Fruit fly (Drosophila melanogaster) whole organism, embryonic: ENCODE data around the gene CG9393.

Experiments
- Bdp1 ChIP-seq: fragments of 200-800 bp; sonication (Bioruptor generic); optimal IDR thresholded peaks from 3 replicates; lab custom pipeline; 2016; ENCODE audit warnings: missing biosample characterization, missing genetic modification characterization
- CG1024 ChIP-seq: fragments of 200-800 bp; sonication (Bioruptor generic); IDR thresholded peaks from 2 replicates; pipeline ENCODE4 v1.3.6; 2022; ENCODE audit warnings: missing biosample characterization, missing genetic modification characterization
- CG10654 ChIP-seq: fragments of 200-800 bp; sonication (Bioruptor generic); optimal IDR thresholded peaks from 2 replicates; lab custom pipeline; 2016; ENCODE audit warnings: missing biosample characterization, missing genetic modification characterization
- CG11695 ChIP-seq: fragments of 200-800 bp; sonication (Bioruptor generic); IDR thresholded peaks from 3 replicates; pipeline ENCODE4 v1.3.6; 2022; ENCODE audit warnings: missing biosample characterization, missing genetic modification characterization
- CG12071 ChIP-seq: fragments of 200-800 bp; sonication (Bioruptor generic); optimal IDR thresholded peaks from 3 replicates; lab custom pipeline; 2018; ENCODE audit warnings: missing biosample characterization, mild to moderate bottlenecking, missing genetic modification characterization
- CG13624 ChIP-seq: fragments of 200-800 bp; sonication (Bioruptor generic); optimal IDR thresholded peaks from 2 replicates; lab custom pipeline; 2016; ENCODE audit warnings: missing biosample characterization, missing genetic modification characterization
- CG15514 ChIP-seq: fragments of 200-800 bp; sonication (Bioruptor generic); optimal IDR thresholded peaks from 3 replicates; lab custom pipeline; 2017; ENCODE audit warnings: missing biosample characterization, missing genetic modification characterization, mild to moderate bottlenecking, moderate library complexity, missing genetic modification reagents
- CG18599 ChIP-seq: fragments of 200-800 bp; sonication (Bioruptor generic); optimal IDR thresholded peaks from 3 replicates; lab custom pipeline; 2017; ENCODE audit warnings: missing biosample characterization, missing genetic modification characterization, mild to moderate bottlenecking, moderate library complexity, missing genetic modification reagents
- CG2120 ChIP-seq: fragments of 200-800 bp; sonication (Bioruptor generic); optimal IDR thresholded peaks from 3 replicates; lab custom pipeline; 2016; ENCODE audit warnings: missing biosample characterization, missing genetic modification characterization
- CG3065 ChIP-seq: fragments of 200-800 bp; sonication (Bioruptor generic); optimal IDR thresholded peaks from 2 replicates; lab custom pipeline; 2016; ENCODE audit warnings: missing biosample characterization, missing genetic modification characterization
- CG32767 ChIP-seq: fragments of 200-800 bp; sonication (Bioruptor generic); IDR thresholded peaks from 2 replicates; pipeline ENCODE4 v1.3.6; 2022; ENCODE audit warnings: missing biosample characterization, missing genetic modification characterization
- CG43689 ChIP-seq: fragments of 200-800 bp; sonication (Bioruptor generic); IDR thresholded peaks from 2 replicates; pipeline ENCODE4 v1.3.6; 2022; ENCODE audit warnings: missing biosample characterization, missing genetic modification characterization
- CG4820 ChIP-seq: fragments of 200-800 bp; sonication (Bioruptor generic); optimal IDR thresholded peaks from 3 replicates; lab custom pipeline; 2016; ENCODE audit warnings: missing biosample characterization, missing genetic modification characterization
- CG5180 ChIP-seq: fragments of 200-800 bp; sonication (Bioruptor generic); optimal IDR thresholded peaks from 3 replicates; lab custom pipeline; 2017; ENCODE audit warnings: missing biosample characterization, missing genetic modification characterization, mild to moderate bottlenecking, moderate library complexity, missing genetic modification reagents
- CG7271 ChIP-seq: fragments of 200-800 bp; sonication (Bioruptor generic); optimal IDR thresholded peaks from 2 replicates; lab custom pipeline; 2018; ENCODE audit warnings: missing biosample characterization, mild to moderate bottlenecking, missing genetic modification characterization, moderate library complexity
- CG8924 ChIP-seq: fragments of 200-800 bp; optimal IDR thresholded peaks from 3 replicates; lab custom pipeline; 2019; ENCODE audit warnings: missing biosample characterization, mild to moderate bottlenecking, missing genetic modification characterization, moderate library complexity
- CG9932 ChIP-seq: fragments of 200-800 bp; sonication (Bioruptor generic); IDR thresholded peaks from 2 replicates; pipeline ENCODE4 v1.3.6; 2022; ENCODE audit warnings: missing biosample characterization, missing genetic modification characterization
- Ets65A ChIP-seq: fragments of 200-800 bp; sonication (Bioruptor generic); peaks from one replicate; lab custom pipeline; 2016; ENCODE audit warnings: missing biosample characterization, missing genetic modification characterization
- HLHmδ ChIP-seq: fragments of 200-800 bp; sonication (Bioruptor generic); optimal IDR thresholded peaks from 2 replicates; lab custom pipeline; 2018; ENCODE audit warnings: missing biosample characterization, mild to moderate bottlenecking, missing genetic modification characterization, moderate library complexity
- Kr ChIP-seq: fragments of 200-800 bp; sonication (Bioruptor generic); optimal IDR thresholded peaks from 2 replicates; lab custom pipeline; 2017; ENCODE audit warnings: missing biosample characterization, mild to moderate bottlenecking, missing genetic modification characterization
- Lpt ChIP-seq: fragments of >200 bp; optimal IDR thresholded peaks from 2 replicates; lab custom pipeline; 2018; ENCODE audit warnings: missing biosample characterization, missing genetic modification characterization
- Nf-YC ChIP-seq: fragments of 200-800 bp; optimal IDR thresholded peaks from 3 replicates; lab custom pipeline; 2019; ENCODE audit warnings: missing biosample characterization, mild to moderate bottlenecking, missing genetic modification characterization, moderate library complexity
- Sin3A ChIP-seq: fragments of >200 bp; optimal IDR thresholded peaks from 2 replicates; lab custom pipeline; 2018
- ab ChIP-seq: fragments of 200-800 bp; sonication (Bioruptor generic); optimal IDR thresholded peaks from 2 replicates; lab custom pipeline; 2016; ENCODE audit warnings: missing biosample characterization, missing genetic modification characterization
- ac ChIP-seq: fragments of 200-800 bp; sonication (Bioruptor generic); optimal IDR thresholded peaks from 3 replicates; lab custom pipeline; 2017; ENCODE audit warnings: missing biosample characterization, mild to moderate bottlenecking, missing genetic modification characterization
- br ChIP-seq: fragments of >200 bp; optimal IDR thresholded peaks from 2 replicates; lab custom pipeline; 2017
- da ChIP-seq: fragments of 200-800 bp; sonication (Bioruptor generic); optimal IDR thresholded peaks from 2 replicates; lab custom pipeline; 2016; ENCODE audit warnings: missing biosample characterization, missing genetic modification characterization
- dimm ChIP-seq: fragments of 200-800 bp; sonication (Bioruptor generic); IDR thresholded peaks from 2 replicates; pipeline ENCODE4 v1.3.6; 2022; ENCODE audit warnings: missing biosample characterization, missing genetic modification characterization
- dysf ChIP-seq: fragments of 200-800 bp; sonication (Bioruptor generic); IDR thresholded peaks from 3 replicates; pipeline ENCODE4 v1.3.6; 2022; ENCODE audit warnings: missing biosample characterization, missing genetic modification characterization
- fd64A ChIP-seq: fragments of 200-800 bp; sonication (Bioruptor generic); optimal IDR thresholded peaks from 3 replicates; lab custom pipeline; 2018; ENCODE audit warnings: missing biosample characterization, mild to moderate bottlenecking, missing genetic modification characterization
- gcm2 ChIP-seq: fragments of 200-800 bp; sonication (Bioruptor generic); optimal IDR thresholded peaks from 2 replicates; lab custom pipeline; 2016; ENCODE audit warnings: missing biosample characterization, missing genetic modification characterization
- gfzf ChIP-seq: fragments of 200-800 bp; sonication (Bioruptor generic); optimal IDR thresholded peaks from 2 replicates; lab custom pipeline; 2016; ENCODE audit warnings: missing biosample characterization, mild to moderate bottlenecking, missing genetic modification characterization, moderate library complexity
- grau ChIP-seq: fragments of 200-800 bp; optimal IDR thresholded peaks from 3 replicates; lab custom pipeline; 2019; ENCODE audit warnings: missing biosample characterization, mild to moderate bottlenecking, missing genetic modification characterization, moderate library complexity
- gt ChIP-seq: fragments of 200-800 bp; sonication (Bioruptor generic); IDR thresholded peaks from 2 replicates; pipeline ENCODE4 v1.3.6; 2022; ENCODE audit warnings: missing biosample characterization, missing genetic modification characterization
- h ChIP-seq: fragments of >200 bp; optimal IDR thresholded peaks from 2 replicates; lab custom pipeline; 2017
- hkb ChIP-seq, 2 experiments: fragments of 200-800 bp in 1 of 2; fragments of >200 bp in 1 of 2; sonication (Bioruptor generic) in 1 of 2; IDR thresholded peaks in 1 of 2; optimal IDR thresholded peaks in 1 of 2; 2 replicates each; pipeline versions ENCODE4 v1.3.6 to Lab custom; 2017 to 2022; ENCODE audit warnings: missing biosample characterization in 1 of 2, missing genetic modification characterization in 1 of 2
- mirr ChIP-seq: fragments of 200-800 bp; sonication (Bioruptor generic); optimal IDR thresholded peaks from 3 replicates; lab custom pipeline; 2018; ENCODE audit warnings: missing biosample characterization, mild to moderate bottlenecking, missing genetic modification characterization
- nerfin-2 ChIP-seq: fragments of 200-800 bp; sonication (Bioruptor generic); IDR thresholded peaks from 2 replicates; pipeline ENCODE4 v1.3.6; 2022; ENCODE audit warnings: missing biosample characterization, missing genetic modification characterization; ENCODE audit not compliant: partially characterized antibody
- pb ChIP-seq: fragments of 200-800 bp; sonication (Bioruptor generic); optimal IDR thresholded peaks from 3 replicates; lab custom pipeline; 2016; ENCODE audit warnings: missing biosample characterization, missing genetic modification characterization
- phol ChIP-seq: fragments of 200-800 bp; sonication (Bioruptor generic); optimal IDR thresholded peaks from 3 replicates; lab custom pipeline; 2018; ENCODE audit warnings: missing biosample characterization, mild to moderate bottlenecking, missing genetic modification characterization, moderate library complexity
- psq ChIP-seq: fragments of 200-800 bp; sonication (Bioruptor generic); optimal IDR thresholded peaks from 2 replicates; lab custom pipeline; 2017; ENCODE audit warnings: missing biosample characterization, missing genetic modification characterization
- row ChIP-seq: fragments of 200-800 bp; sonication (Bioruptor generic); IDR thresholded peaks from 3 replicates; pipeline ENCODE4 v1.3.6; 2022; ENCODE audit warnings: missing biosample characterization, missing genetic modification characterization
- schlank ChIP-seq: fragments of 200-800 bp; sonication (Bioruptor generic); optimal IDR thresholded peaks from 2 replicates; lab custom pipeline; 2018; ENCODE audit warnings: missing biosample characterization, mild to moderate bottlenecking, missing genetic modification characterization
- scrt ChIP-seq: fragments of 200-800 bp; sonication (Bioruptor generic); optimal IDR thresholded peaks from 2 replicates; lab custom pipeline; 2018; ENCODE audit warnings: missing biosample characterization, mild to moderate bottlenecking, missing genetic modification characterization, moderate library complexity
- sima ChIP-seq: fragments of 200-800 bp; sonication (Bioruptor generic); optimal IDR thresholded peaks from 2 replicates; lab custom pipeline; 2016; ENCODE audit warnings: missing biosample characterization, missing genetic modification characterization
- slbo ChIP-seq: fragments of 200-800 bp; sonication (Bioruptor generic); IDR thresholded peaks from 2 replicates; pipeline ENCODE4 v1.3.6; 2022; ENCODE audit warnings: missing biosample characterization, missing genetic modification characterization
- sqz ChIP-seq: fragments of 200-800 bp; sonication (Bioruptor generic); optimal IDR thresholded peaks from 3 replicates; lab custom pipeline; 2018; ENCODE audit warnings: missing biosample characterization, mild to moderate bottlenecking, missing genetic modification characterization
- trh ChIP-seq: fragments of 200-800 bp; sonication (Bioruptor generic); optimal IDR thresholded peaks from 2 replicates; lab custom pipeline; 2016; ENCODE audit warnings: missing biosample characterization, missing genetic modification characterization
- tx ChIP-seq: fragments of 200-800 bp; sonication (Bioruptor generic); optimal IDR thresholded peaks from 2 replicates; lab custom pipeline; 2016; ENCODE audit warnings: missing biosample characterization, missing genetic modification characterization
- wdn ChIP-seq: fragments of 200-800 bp; sonication (Bioruptor generic); IDR thresholded peaks from 2 replicates; pipeline ENCODE4 v1.3.6; 2022; ENCODE audit warnings: missing biosample characterization, missing genetic modification characterization
- zfh1 ChIP-seq: fragments of 200-800 bp; sonication (Bioruptor generic); IDR thresholded peaks from 3 replicates; pipeline ENCODE4 v1.3.6; 2022; ENCODE audit warnings: missing biosample characterization, missing genetic modification characterization

Gene CG9393

DNA sequence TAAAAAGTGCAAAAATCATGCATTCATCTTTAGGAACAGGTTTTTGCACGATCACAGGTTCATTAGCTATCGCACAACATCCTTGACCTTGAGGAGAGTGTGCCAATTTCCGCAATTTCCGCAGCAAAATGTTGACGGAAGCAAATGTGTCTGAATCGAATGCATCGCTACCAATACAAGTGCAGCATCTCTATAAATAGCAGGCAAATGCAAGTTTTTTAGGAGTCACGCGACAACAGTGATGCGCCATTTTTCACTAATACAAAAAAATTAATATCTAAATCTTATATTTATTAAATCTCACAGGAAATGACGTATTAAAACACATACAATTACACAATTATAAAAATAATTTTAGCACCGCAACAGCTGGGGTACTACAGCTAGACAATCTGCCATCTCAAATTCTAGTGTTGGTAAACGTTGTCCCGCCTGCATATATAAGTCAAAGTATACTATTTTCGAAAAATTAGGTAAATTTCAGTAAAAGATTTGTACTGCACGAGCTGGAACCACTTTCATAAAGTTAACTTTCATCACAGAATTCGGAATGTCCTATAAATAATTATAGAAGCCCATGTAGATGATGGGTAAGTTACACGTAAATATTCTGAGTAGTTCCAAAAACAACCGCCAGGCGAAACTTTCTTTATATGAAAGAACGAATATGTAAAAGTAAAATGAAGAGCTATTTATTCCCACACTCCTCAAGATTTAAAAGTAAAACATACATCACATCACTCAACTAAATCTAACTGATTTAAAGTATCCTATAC is 10.5 kb upstream of the CG9393 start, which contains the start of gene CG9399:
CG9399 (minus strand) TSS at position 400 of the 776 bp plus-strand sequence.
- TF ChIP-seq h (lab: Kevin White, UChicago) (no peak), phol (peak; percentile 97), dimm (GFP tag; lab: Robert Waterston, UW) (peak; percentile 97), CG8924 (tag; lab: Kevin White, UChicago) (peak; percentile 97), scrt (GFP tag; lab: Kevin White, UChicago) (peak; percentile 89), tx (GFP tag; lab: Kevin White, UChicago) (peak; percentile 90), hkb (optimal IDR thresholded peaks at IDR 0.05; lab: Kevin White, UChicago) (no peak), hkb (GFP tag; IDR thresholded peaks at IDR 0.05; lab: Robert Waterston, UW) (peak; percentile 98), ac (GFP tag; lab: Kevin White, UChicago) (peak; percentile 72), trh (peak; percentile 97), CG13624 (GFP tag; lab: Kevin White, UChicago) (peak; percentile 83), Kr (GFP tag; lab: Kevin White, UChicago) (no peak), nerfin-2 (GFP tag; lab: Robert Waterston, UW) (no peak), CG15514 (GFP tag; lab: Kevin White, UChicago) (peak; percentile 90), grau (peak; percentile 95), sima (GFP tag; lab: Kevin White, UChicago) (peak; percentile 83), CG7271 (tag; lab: Kevin White, UChicago) (peak; percentile 93), da (peak; percentile 86), psq (GFP tag; lab: Kevin White, UChicago) (peak; percentile 93), mirr (GFP tag; lab: Kevin White, UChicago) (peak; percentile 79), CG11695 (GFP tag; lab: Robert Waterston, UW) (peak; percentile 96), CG10654 (GFP tag; lab: Kevin White, UChicago) (peak; percentile 97), Lpt (GFP tag; lab: Kevin White, UChicago) (no peak), CG43689 (GFP tag; lab: Robert Waterston, UW) (peak; percentile 97), slbo (peak; percentile 99), gt (GFP tag; lab: Robert Waterston, UW) (peak; percentile 96), fd64A (peak; percentile 84), CG3065 (GFP tag; lab: Kevin White, UChicago) (peak; percentile 94), HLHmδ (GFP tag; lab: Kevin White, UChicago) (no peak), Sin3A (lab: Kevin White, UChicago) (no peak), Nf-YC (peak; percentile 84), CG2120 (GFP tag; lab: Kevin White, UChicago) (peak; percentile 97), ab (peak; percentile 92), CG18599 (peak; percentile 96), sqz (peak; percentile 93), gcm2 (GFP tag; lab: Kevin White, UChicago) (peak; percentile 96), CG9932 (peak; percentile 98), br (no peak), CG5180 (peak; percentile 80), wdn (peak; percentile 92), dysf (GFP tag; lab: Robert Waterston, UW) (peak; percentile 98), Ets65A (peak; percentile 99), CG4820 (GFP tag; lab: Kevin White, UChicago) (peak; percentile 96), zfh1 (peak; percentile 99), CG12071 (GFP tag; lab: Kevin White, UChicago) (peak; percentile 87), pb (peak; percentile 61), gfzf (GFP tag; lab: Kevin White, UChicago) (peak; percentile 30), CG32767 (GFP tag; lab: Robert Waterston, UW) (peak; percentile 97), row (GFP tag; lab: Robert Waterston, UW) (peak; percentile 98), CG1024 (GFP tag; lab: Robert Waterston, UW) (peak; percentile 93), Bdp1 (GFP tag; lab: Kevin White, UChicago) (peak; percentile 90), schlank (tag; lab: Kevin White, UChicago) (peak; percentile 86)
